Fruit fly (Drosophila melanogaster): Measurements from ENCODE around the gene roq.

Gene roq

dm6 chr3L:16390793-16391192 lies 12.4 kb upstream of the roq start:
- peak; percentile 37 for TF ChIP-seq Eip78C (GFP tag)
- TF ChIP-seq svp (GFP tag), result peak; percentile 33
- no peak for TF ChIP-seq CG1621 (tag; optimal IDR thresholded peaks at IDR 0.05)

dm6 chr3L:16385880-16386584 lies 7.7 kb upstream of the roq start, which contains the start of the genes Agpat3 and RAF2:
Gene Agpat3 (minus strand): TSS chr3L:16385957.
Gene RAF2 (plus strand): TSS chr3L:16386327.
- peak; percentile 61 for TF ChIP-seq cyc (GFP tag; optimal IDR thresholded peaks at IDR 0.05)
- no peak for TF ChIP-seq Sox14 (GFP tag; optimal IDR thresholded peaks at IDR 0.05)
- peak; percentile 67 for TF ChIP-seq CG31627 (GFP tag; optimal IDR thresholded peaks at IDR 0.05)
- TF ChIP-seq net (GFP tag; optimal IDR thresholded peaks at IDR 0.05), result no peak
- TF ChIP-seq Eip78C (GFP tag), result peak; percentile 44
- TF ChIP-seq esn (GFP tag; optimal IDR thresholded peaks at IDR 0.05), result peak; percentile 46
- TF ChIP-seq CG32006 (GFP tag; optimal IDR thresholded peaks at IDR 0.05), result peak; percentile 42
- TF ChIP-seq vri (GFP tag; optimal IDR thresholded peaks at IDR 0.05), result no peak
- TF ChIP-seq CG6792 (GFP tag; optimal IDR thresholded peaks at IDR 0.05), result peak; percentile 12
- peak; percentile 23 for TF ChIP-seq Ets21C (GFP tag; optimal IDR thresholded peaks at IDR 0.05)
- TF ChIP-seq CG7368 (GFP tag; optimal IDR thresholded peaks at IDR 0.05), result no peak
- peak; percentile 16 for TF ChIP-seq CG10669 (GFP tag; optimal IDR thresholded peaks at IDR 0.05)
- peak; percentile 63 for TF ChIP-seq acj6 (GFP tag; optimal IDR thresholded peaks at IDR 0.05)
- TF ChIP-seq CG34406 (GFP tag; optimal IDR thresholded peaks at IDR 0.05), result peak; percentile 30
- TF ChIP-seq CG11294 (GFP tag; IDR thresholded peaks at IDR 0.05), result peak; percentile 31; the same call in 1 of the 2 replicates
- 0 out of 3 replicates have a peak, but pooled peaks have one; percentile 40 for TF ChIP-seq CG6163 (GFP tag; IDR thresholded peaks at IDR 0.05)
- peak; percentile 20 for TF ChIP-seq Met (GFP tag; optimal IDR thresholded peaks at IDR 0.05)
- TF ChIP-seq CG1621 (tag; optimal IDR thresholded peaks at IDR 0.05), result no peak
- TF ChIP-seq CG8632 (GFP tag; optimal IDR thresholded peaks at IDR 0.05), result no peak
- peak; percentile 42 for TF ChIP-seq Hr39 (GFP tag; optimal IDR thresholded peaks at IDR 0.05)
- no peak for TF ChIP-seq Eip93F (GFP tag; optimal IDR thresholded peaks at IDR 0.05)
- TF ChIP-seq fkh (GFP tag; optimal IDR thresholded peaks at IDR 0.05), result no peak
- TF ChIP-seq CG10631 (GFP tag; optimal IDR thresholded peaks at IDR 0.05), result peak; percentile 52
- peak in 1 of 2 experiments; percentile 40 for TF ChIP-seq salr (GFP tag; optimal IDR thresholded peaks at IDR 0.05)
- 0 out of 3 replicates have a peak, but pooled peaks have one; percentile 29 for TF ChIP-seq CG8119 (GFP tag; IDR thresholded peaks at IDR 0.05)
- TF ChIP-seq OdsH (GFP tag; optimal IDR thresholded peaks at IDR 0.05), result peak; percentile 58
- no peak for TF ChIP-seq ss (GFP tag; optimal IDR thresholded peaks at IDR 0.05)
- TF ChIP-seq pdm3 (GFP tag; optimal IDR thresholded peaks at IDR 0.05), result no peak
- no peak for TF ChIP-seq topi (GFP tag; optimal IDR thresholded peaks at IDR 0.05)
- no peak for TF ChIP-seq Lpt (GFP tag; optimal IDR thresholded peaks at IDR 0.05)
- TF ChIP-seq spab (GFP tag; optimal IDR thresholded peaks at IDR 0.05), result no peak
- TF ChIP-seq CG11762 (GFP tag; optimal IDR thresholded peaks at IDR 0.05; ENCODE audit: insufficient read depth), result no peak
- TF ChIP-seq Hr4 (GFP tag; optimal IDR thresholded peaks at IDR 0.05), result peak; percentile 37
- peak; percentile 54 for TF ChIP-seq Sox15 (GFP tag; optimal IDR thresholded peaks at IDR 0.05)
- peak; percentile 57 for TF ChIP-seq CG3032 (tag; optimal IDR thresholded peaks at IDR 0.05)
- no peak for TF ChIP-seq Smox (GFP tag; optimal IDR thresholded peaks at IDR 0.05)
- peak; percentile 82 for TF ChIP-seq achi (GFP tag; optimal IDR thresholded peaks at IDR 0.05)
- no peak for TF ChIP-seq svp (GFP tag)
- peak; percentile 34 for TF ChIP-seq lz (GFP tag; optimal IDR thresholded peaks at IDR 0.05)
- TF ChIP-seq CG8319 (GFP tag; optimal IDR thresholded peaks at IDR 0.05), result no peak
- peak; percentile 29 for TF ChIP-seq Ets96B (tag; optimal IDR thresholded peaks at IDR 0.05)
- no peak for TF ChIP-seq CG16779 (tag; optimal IDR thresholded peaks at IDR 0.05)
- TF ChIP-seq CG6854 (GFP tag; optimal IDR thresholded peaks at IDR 0.05), result no peak
- TF ChIP-seq eg (GFP tag; IDR thresholded peaks at IDR 0.05), result peak; percentile 59; the same call in 1 of the 3 replicates
- TF ChIP-seq CG4318 (GFP tag; optimal IDR thresholded peaks at IDR 0.05), result peak; percentile 12
- no peak for TF ChIP-seq CG6808 (GFP tag; optimal IDR thresholded peaks at IDR 0.05)
- TF ChIP-seq CG11902 (GFP tag; optimal IDR thresholded peaks at IDR 0.05), result peak; percentile 49
- peak; percentile 7 for TF ChIP-seq Eip75B (GFP tag; optimal IDR thresholded peaks at IDR 0.05)
- TF ChIP-seq Gug (GFP tag; IDR thresholded peaks at IDR 0.05), result no peak; the same call in 1 of the 2 replicates
